Worm (Caenorhabditis elegans): ENCODE measurements around the gene F15H10.7.

Gene F15H10.7

ce11 chrV:10418961-10419360, 12.7 kb upstream of the F15H10.7 start, which contains the start of gene F15H10.5:
TSS of gene F15H10.5 (minus strand) at chrV:10419061.
- TF ChIP-seq lin-15B (tag; optimal IDR thresholded peaks at IDR 0.05), result no peak
- TF ChIP-seq grh-1 (GFP tag; IDR thresholded peaks at IDR 0.05), result no peak
- no peak for TF ChIP-seq lin-14 (GFP tag; optimal IDR thresholded peaks at IDR 0.05)
- TF ChIP-seq nhr-90 (tag; optimal IDR thresholded peaks at IDR 0.05; ENCODE audit: poor library complexity), result no peak
- TF ChIP-seq aly-2 (tag; optimal IDR thresholded peaks at IDR 0.05), result no peak
- no peak for TF ChIP-seq ceh-63 (GFP tag; optimal IDR thresholded peaks at IDR 0.05)
- TF ChIP-seq skn-1 (tag; optimal IDR thresholded peaks at IDR 0.05), result no peak
- no peak for TF ChIP-seq egl-13 (tag; optimal IDR thresholded peaks at IDR 0.05)
- TF ChIP-seq sptf-1 (tag; optimal IDR thresholded peaks at IDR 0.05), result no peak
- TF ChIP-seq lin-35 (GFP tag; optimal IDR thresholded peaks at IDR 0.05), result no peak
- TF ChIP-seq lin-39 (tag; optimal IDR thresholded peaks at IDR 0.05), result no peak
- no peak for TF ChIP-seq fos-1 (tag; optimal IDR thresholded peaks at IDR 0.05)
- TF ChIP-seq nhr-12 (tag; optimal IDR thresholded peaks at IDR 0.05), result no peak
- TF ChIP-seq ceh-90 (tag; optimal IDR thresholded peaks at IDR 0.05), result no peak
- TF ChIP-seq lin-13 (GFP tag; optimal IDR thresholded peaks at IDR 0.05), result no peak
- no peak for TF ChIP-seq hpl-2 (GFP tag; optimal IDR thresholded peaks at IDR 0.05)
- no peak for TF ChIP-seq F16B12.6 (tag; optimal IDR thresholded peaks at IDR 0.05)
- no peak for TF ChIP-seq snpc-4 (tag; optimal IDR thresholded peaks at IDR 0.05)
- no peak for TF ChIP-seq efl-3 (GFP tag; optimal IDR thresholded peaks at IDR 0.05)

DNA sequence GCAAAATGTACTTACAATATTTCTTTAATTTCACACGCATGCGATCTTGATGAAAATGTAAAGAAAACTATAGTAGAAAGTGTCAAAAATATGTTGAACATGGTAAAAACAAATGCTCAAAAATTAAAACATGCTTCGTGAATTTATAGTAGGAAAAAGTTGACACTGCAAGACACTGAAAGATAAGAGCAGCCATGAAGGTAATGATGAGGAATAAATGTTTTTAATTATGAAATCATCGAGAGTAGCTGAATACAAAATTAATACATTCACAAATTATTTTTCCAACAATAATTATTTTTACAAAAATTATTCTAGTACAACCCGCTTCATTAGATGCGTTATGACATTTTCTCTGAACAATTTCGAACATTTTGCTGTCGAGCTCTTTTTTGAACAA, 10.7 kb upstream of the F15H10.7 start, which contains the start of gene F15H10.10:
Gene F15H10.10, minus strand, starts transcription at position 101 of the 400 bp plus-strand sequence.
- TF ChIP-seq unc-98 (GFP tag; IDR thresholded peaks at IDR 0.05) (no peak), fkh-10 (GFP tag; optimal IDR thresholded peaks at IDR 0.05) (no peak), fkh-4 (tag; optimal IDR thresholded peaks at IDR 0.05; ENCODE audit: borderline replicate concordance) (no peak)

- TF ChIP-seq irx-1 (tag; optimal IDR thresholded peaks at IDR 0.05) (no peak), isw-1 (GFP tag; IDR thresholded peaks at IDR 0.05) (no peak), C16A3.4 (tag; optimal IDR thresholded peaks at IDR 0.05) (no peak), lin-39 (tag; optimal IDR thresholded peaks at IDR 0.05) (no peak), skn-1 (tag; optimal IDR thresholded peaks at IDR 0.05) (no peak), Y116A8C.19 (tag; optimal IDR thresholded peaks at IDR 0.05; ENCODE audit: borderline replicate concordance) (no peak), efl-3 (GFP tag; optimal IDR thresholded peaks at IDR 0.05) (no peak), unc-130 (tag; optimal IDR thresholded peaks at IDR 0.05) (no peak), sup-37 (GFP tag; optimal IDR thresholded peaks at IDR 0.05) (no peak), blmp-1 (tag; optimal IDR thresholded peaks at IDR 0.05) (no peak), hlh-17 (GFP tag; optimal IDR thresholded peaks at IDR 0.05; ENCODE audit: borderline replicate concordance) (no peak), unc-98 (GFP tag; IDR thresholded peaks at IDR 0.05) (no peak), F16B12.6 (tag; optimal IDR thresholded peaks at IDR 0.05) (no peak), pag-3 (tag; optimal IDR thresholded peaks at IDR 0.05; ENCODE audit: borderline replicate concordance, insufficient read depth) (no peak)
These were observed 8.4 kb upstream of the F15H10.7 start, which contains the start of gene F15H10.9 for ce11 chrV:10414610-10415009. TSS of gene F15H10.9 (minus strand) at chrV:10414710.

ce11 chrV:10410030-10410713, 4.0 kb upstream of the F15H10.7 start, which contains the start of gene F15H10.12:
TSS of gene F15H10.12 (minus strand) at chrV:10410080.
- TF ChIP-seq lsy-2 (tag; optimal IDR thresholded peaks at IDR 0.05) (no peak), C16A3.4 (tag; optimal IDR thresholded peaks at IDR 0.05) (no peak), elt-3 (tag; optimal IDR thresholded peaks at IDR 0.05) (no peak), nhr-11 (tag; optimal IDR thresholded peaks at IDR 0.05) (no peak), ceh-82 (tag; optimal IDR thresholded peaks at IDR 0.05) (no peak), zag-1 (tag; optimal IDR thresholded peaks at IDR 0.05) (no peak), nhr-90 (tag; optimal IDR thresholded peaks at IDR 0.05; ENCODE audit: poor library complexity) (no peak), Y116A8C.19 (tag; optimal IDR thresholded peaks at IDR 0.05; ENCODE audit: borderline replicate concordance) (no peak), mab-9 (GFP tag; IDR thresholded peaks at IDR 0.05) (no peak), lin-14 (GFP tag; optimal IDR thresholded peaks at IDR 0.05) (no peak), vab-15 (tag; optimal IDR thresholded peaks at IDR 0.05) (no peak), dsc-1 (tag; optimal IDR thresholded peaks at IDR 0.05) (no peak), nhr-84 (tag; optimal IDR thresholded peaks at IDR 0.05) (no peak), nhr-76 (tag; optimal IDR thresholded peaks at IDR 0.05) (no peak)

Measured in whole organism, L1 larva.